Fruit fly (Drosophila melanogaster) whole organism, embryonic: ENCODE results near the gene CG32260.

Experiments used
- CG12659 ChIP-seq: fragments of 200-800 bp; sonication (Bioruptor generic); optimal IDR thresholded peaks from 3 replicates; lab custom pipeline; 2017; ENCODE audit warnings: mild to moderate bottlenecking, missing biosample characterization, missing genetic modification reagents, missing genetic modification characterization
- CG1647 ChIP-seq: fragments of 200-800 bp; sonication (Bioruptor generic); optimal IDR thresholded peaks from 3 replicates; lab custom pipeline; 2016; ENCODE audit warnings: missing biosample characterization, missing genetic modification characterization
- CG17829 ChIP-seq: fragments of 200-800 bp; optimal IDR thresholded peaks from 2 replicates; lab custom pipeline; 2019; ENCODE audit warnings: missing biosample characterization, mild to moderate bottlenecking, missing genetic modification characterization, moderate library complexity
- CG18011 ChIP-seq: fragments of 200-800 bp; sonication (Bioruptor generic); optimal IDR thresholded peaks from 2 replicates; lab custom pipeline; 2017; ENCODE audit warnings: missing biosample characterization, missing genetic modification characterization, mild to moderate bottlenecking, moderate library complexity, missing genotype
- CG30020 ChIP-seq: fragments of 200-800 bp; optimal IDR thresholded peaks from 2 replicates; lab custom pipeline; 2019; ENCODE audit warnings: missing biosample characterization, mild to moderate bottlenecking, missing genetic modification characterization, moderate library complexity
- CG31441 ChIP-seq: fragments of 200-800 bp; sonication (Bioruptor generic); IDR thresholded peaks from 2 replicates; pipeline ENCODE4 v1.3.6; 2022; ENCODE audit warnings: missing biosample characterization, missing genetic modification characterization
- CG3163 ChIP-seq: fragments of 200-800 bp; sonication (Bioruptor generic); optimal IDR thresholded peaks from 3 replicates; lab custom pipeline; 2016; ENCODE audit warnings: missing biosample characterization, missing genetic modification characterization
- CG32767 ChIP-seq: fragments of 200-800 bp; sonication (Bioruptor generic); IDR thresholded peaks from 2 replicates; pipeline ENCODE4 v1.3.6; 2022; ENCODE audit warnings: missing biosample characterization, missing genetic modification characterization
- CG6683 ChIP-seq: fragments of 200-800 bp; sonication (Bioruptor generic); optimal IDR thresholded peaks from 2 replicates; lab custom pipeline; 2017; ENCODE audit warnings: missing biosample characterization, mild to moderate bottlenecking, missing genetic modification characterization, missing genetic modification reagents
- CG6689 ChIP-seq: fragments of 200-800 bp; sonication (Bioruptor generic); IDR thresholded peaks from 2 replicates; pipeline ENCODE4 v1.3.6; 2022; ENCODE audit warnings: missing biosample characterization, missing genetic modification characterization
- CG7372 ChIP-seq: fragments of 200-800 bp; sonication (Bioruptor generic); IDR thresholded peaks from 2 replicates; pipeline ENCODE4 v1.3.6; 2022; ENCODE audit warnings: missing biosample characterization, missing genetic modification characterization
- CG8478 ChIP-seq: fragments of >200 bp; optimal IDR thresholded peaks from 2 replicates; lab custom pipeline; 2018
- CG9727 ChIP-seq: fragments of 200-800 bp; sonication (Bioruptor generic); optimal IDR thresholded peaks from 3 replicates; lab custom pipeline; 2017; ENCODE audit warnings: missing biosample characterization, mild to moderate bottlenecking, missing genetic modification characterization
- CrebB ChIP-seq: fragments of 200-800 bp; sonication (Bioruptor generic); optimal IDR thresholded peaks from 3 replicates; lab custom pipeline; 2018; ENCODE audit warnings: missing biosample characterization, mild to moderate bottlenecking, missing genetic modification characterization
- Deaf1 ChIP-seq: fragments of 200-800 bp; optimal IDR thresholded peaks from 3 replicates; lab custom pipeline; 2019; ENCODE audit warnings: missing biosample characterization, mild to moderate bottlenecking, missing genetic modification characterization, moderate library complexity
- Dp ChIP-seq: fragments of 200-800 bp; sonication (Bioruptor generic); optimal IDR thresholded peaks from 2 replicates; lab custom pipeline; 2018; ENCODE audit warnings: missing biosample characterization, mild to moderate bottlenecking, missing genetic modification characterization, moderate library complexity
- Fer1 ChIP-seq: fragments of 200-800 bp; sonication (Bioruptor generic); optimal IDR thresholded peaks from 2 replicates; lab custom pipeline; 2017; ENCODE audit warnings: missing biosample characterization, mild to moderate bottlenecking, missing genetic modification characterization
- GATAe ChIP-seq: fragments of 200-800 bp; sonication (Bioruptor generic); conservative IDR thresholded peaks from 2 replicates; pipeline ENCODE4 v1.3.6; 2022; ENCODE audit warnings: missing biosample characterization, missing genetic modification characterization
- Gsc ChIP-seq: fragments of 200-800 bp; sonication (Bioruptor generic); IDR thresholded peaks from 2 replicates; pipeline ENCODE4 v1.3.6; 2022; ENCODE audit warnings: missing biosample characterization, missing genetic modification characterization
- HHEX ChIP-seq: fragments of 200-800 bp; sonication (Bioruptor generic); optimal IDR thresholded peaks from 3 replicates; lab custom pipeline; 2017; ENCODE audit warnings: missing biosample characterization, mild to moderate bottlenecking, missing genetic modification characterization, missing genetic modification reagents
- HLH3B ChIP-seq: fragments of 200-800 bp; sonication (Bioruptor generic); IDR thresholded peaks from 2 replicates; pipeline ENCODE4 v1.3.6; 2022; ENCODE audit warnings: missing biosample characterization, missing genetic modification characterization
- Lhr ChIP-seq: fragments of 200-800 bp; sonication (Bioruptor generic); optimal IDR thresholded peaks from 3 replicates; lab custom pipeline; 2017; ENCODE audit warnings: mild to moderate bottlenecking, missing biosample characterization, missing genetic modification reagents, missing genetic modification characterization
- Med ChIP-seq: fragments of 200-800 bp; sonication (Bioruptor generic); peaks from one replicate; lab custom pipeline; 2016; ENCODE audit warnings: missing biosample characterization, missing genetic modification characterization, mild to moderate bottlenecking, inconsistent platforms, moderate library complexity
- Mrtf ChIP-seq: fragments of 200-800 bp; sonication (Bioruptor generic); IDR thresholded peaks from 3 replicates; pipeline ENCODE4 v1.3.6; 2022; ENCODE audit warnings: missing biosample characterization, missing genetic modification characterization
- NC2β ChIP-seq: fragments of 200-800 bp; sonication (Bioruptor generic); optimal IDR thresholded peaks from 2 replicates; lab custom pipeline; 2016; ENCODE audit warnings: missing biosample characterization, missing genetic modification characterization
- NK7.1 ChIP-seq: fragments of 200-800 bp; sonication (Bioruptor generic); optimal IDR thresholded peaks from 3 replicates; lab custom pipeline; 2016; ENCODE audit warnings: missing biosample characterization, missing genetic modification characterization
- Opbp ChIP-seq: fragments of 200-800 bp; sonication (Bioruptor generic); IDR thresholded peaks from 3 replicates; pipeline ENCODE4 v1.3.6; 2022; ENCODE audit warnings: missing biosample characterization, missing genetic modification characterization; ENCODE audit not compliant: partially characterized antibody
- Scr ChIP-seq: fragments of 200-800 bp; sonication (Bioruptor generic); IDR thresholded peaks from 2 replicates; pipeline ENCODE4 v1.3.6; 2022; ENCODE audit warnings: missing biosample characterization, missing genetic modification characterization; ENCODE audit not compliant: partially characterized antibody
- Usf ChIP-seq: fragments of 200-800 bp; sonication (Bioruptor generic); optimal IDR thresholded peaks from 2 replicates; lab custom pipeline; 2017; ENCODE audit warnings: missing genotype, missing biosample characterization, missing genetic modification characterization
- ac ChIP-seq: fragments of 200-800 bp; sonication (Bioruptor generic); optimal IDR thresholded peaks from 3 replicates; lab custom pipeline; 2017; ENCODE audit warnings: missing biosample characterization, mild to moderate bottlenecking, missing genetic modification characterization
- gsb-n ChIP-seq: fragments of 200-800 bp; sonication (Bioruptor generic); optimal IDR thresholded peaks from 3 replicates; lab custom pipeline; 2018; ENCODE audit warnings: missing biosample characterization, mild to moderate bottlenecking, missing genetic modification characterization
- h ChIP-seq: fragments of >200 bp; optimal IDR thresholded peaks from 2 replicates; lab custom pipeline; 2017
- hbn ChIP-seq: fragments of 200-800 bp; sonication (Bioruptor generic); IDR thresholded peaks from 2 replicates; pipeline ENCODE4 v1.3.6; 2022; ENCODE audit warnings: missing biosample characterization, missing genetic modification characterization; ENCODE audit not compliant: partially characterized antibody
- insv ChIP-seq, 2 experiments: fragments of 200-800 bp; sonication (Bioruptor generic); optimal IDR thresholded peaks; 3 replicates each; lab custom pipeline; 2016 to 2018; ENCODE audit warnings: missing biosample characterization in 2 of 2, missing genetic modification characterization in 2 of 2
- jumu ChIP-seq: fragments of 200-800 bp; sonication (Bioruptor generic); optimal IDR thresholded peaks from 3 replicates; lab custom pipeline; 2016; ENCODE audit warnings: missing biosample characterization, missing genetic modification characterization
- kah ChIP-seq: fragments of 200-800 bp; sonication (Bioruptor generic); optimal IDR thresholded peaks from 2 replicates; lab custom pipeline; 2018; ENCODE audit warnings: missing biosample characterization, mild to moderate bottlenecking, missing genetic modification characterization
- lmd ChIP-seq: fragments of 200-800 bp; sonication (Bioruptor generic); IDR thresholded peaks from 2 replicates; pipeline ENCODE4 v1.3.6; 2022; ENCODE audit warnings: missing biosample characterization, missing genetic modification characterization
- pan ChIP-seq, 4 experiments: fragments of >200 bp in 3 of 4; fragments of 200-800 bp in 1 of 4; sonication (Bioruptor generic) in 1 of 4; optimal IDR thresholded peaks in 3 of 4; IDR thresholded peaks in 1 of 4; 2 replicates each; pipeline versions ENCODE4 v1.3.6 to Lab custom; 2017 to 2022; ENCODE audit warnings: missing biosample characterization in 2 of 4, missing genetic modification characterization in 2 of 4, mixed read lengths in 1 of 4
- pb ChIP-seq: fragments of 200-800 bp; sonication (Bioruptor generic); optimal IDR thresholded peaks from 3 replicates; lab custom pipeline; 2016; ENCODE audit warnings: missing biosample characterization, missing genetic modification characterization
- pho ChIP-seq: fragments of 200-800 bp; sonication (Bioruptor generic); optimal IDR thresholded peaks from 2 replicates; lab custom pipeline; 2016; ENCODE audit warnings: missing biosample characterization, missing genetic modification characterization
- pzg ChIP-seq: fragments of 200-800 bp; sonication (Bioruptor generic); optimal IDR thresholded peaks from 3 replicates; lab custom pipeline; 2018; ENCODE audit warnings: missing biosample characterization, mild to moderate bottlenecking, missing genetic modification characterization, moderate library complexity
- run ChIP-seq: fragments of 200-800 bp; sonication (Bioruptor generic); optimal IDR thresholded peaks from 3 replicates; lab custom pipeline; 2018; ENCODE audit warnings: missing biosample characterization, mild to moderate bottlenecking, missing genetic modification characterization
- sd ChIP-seq: fragments of 200-800 bp; sonication (Bioruptor generic); optimal IDR thresholded peaks from 3 replicates; lab custom pipeline; 2018; ENCODE audit warnings: missing biosample characterization, mild to moderate bottlenecking, missing genetic modification characterization, moderate library complexity
- shn ChIP-seq: fragments of 200-800 bp; sonication (Bioruptor generic); optimal IDR thresholded peaks from 3 replicates; lab custom pipeline; 2016; ENCODE audit warnings: missing biosample characterization, missing genetic modification characterization
- stwl ChIP-seq: fragments of 200-800 bp; sonication (Bioruptor generic); optimal IDR thresholded peaks from 3 replicates; lab custom pipeline; 2018; ENCODE audit warnings: missing biosample characterization, mild to moderate bottlenecking, missing genetic modification characterization, moderate library complexity
- trem ChIP-seq: fragments of 200-800 bp; optimal IDR thresholded peaks from 3 replicates; lab custom pipeline; 2019; ENCODE audit warnings: missing biosample characterization, mild to moderate bottlenecking, missing genetic modification characterization, moderate library complexity
- twi ChIP-seq: fragments of 200-800 bp; optimal IDR thresholded peaks from 2 replicates; lab custom pipeline; 2019; ENCODE audit warnings: missing biosample characterization, mild to moderate bottlenecking, missing genetic modification characterization, moderate library complexity
- tx ChIP-seq: fragments of 200-800 bp; sonication (Bioruptor generic); optimal IDR thresholded peaks from 2 replicates; lab custom pipeline; 2016; ENCODE audit warnings: missing biosample characterization, missing genetic modification characterization
- vvl ChIP-seq: fragments of 200-800 bp; sonication (Bioruptor generic); IDR thresholded peaks from 2 replicates; pipeline ENCODE4 v1.3.6; 2022; ENCODE audit warnings: missing biosample characterization, missing genetic modification characterization

CG32260 gene

dm6 chr3L:4138804-4139521 lies 3.2 kb upstream of the CG32260 start, which contains the start of the genes Rop and Ras64B (continued):
- peak; percentile 92 for TF ChIP-seq Opbp (GFP tag; lab: Robert Waterston, UW)
- TF ChIP-seq Usf (GFP tag; lab: Kevin White, UChicago): no peak
- peak; percentile 56 for TF ChIP-seq CG17829 (tag; lab: Kevin White, UChicago)
- TF ChIP-seq CG9727 (GFP tag; lab: Kevin White, UChicago): peak; percentile 20
- peak; percentile 26 for TF ChIP-seq jumu (GFP tag; lab: Kevin White, UChicago)
- TF ChIP-seq vvl (GFP tag; lab: Robert Waterston, UW): peak; percentile 30; the same call in 1 of the 2 replicates
- peak; percentile 13 for TF ChIP-seq run (tag; lab: Kevin White, UChicago)
- TF ChIP-seq CG31441 (GFP tag; lab: Robert Waterston, UW): peak; percentile 30; the same call in 1 of the 2 replicates
- peak; percentile 38 for TF ChIP-seq HHEX (GFP tag; lab: Kevin White, UChicago)
- peak; percentile 32 for TF ChIP-seq Deaf1 (tag; lab: Kevin White, UChicago)
- TF ChIP-seq hbn (GFP tag; lab: Robert Waterston, UW): peak; percentile 73
- no peak for TF ChIP-seq kah (GFP tag; lab: Kevin White, UChicago)
- TF ChIP-seq CG6683: no peak
- no peak for TF ChIP-seq pan (optimal IDR thresholded peaks at IDR 0.05; lab: Kevin White, UChicago)
- TF ChIP-seq pan (GFP tag; optimal IDR thresholded peaks at IDR 0.05 in 1 of 2, IDR thresholded peaks at IDR 0.05 in 1 of 2): no peak
- TF ChIP-seq CG32767 (GFP tag; lab: Robert Waterston, UW): peak; percentile 56; the same call in 1 of the 2 replicates
- peak; percentile 73 for TF ChIP-seq Lhr (GFP tag; lab: Kevin White, UChicago)
- peak; percentile 90 for TF ChIP-seq Med
- peak; percentile 0 for TF ChIP-seq twi (tag; lab: Kevin White, UChicago)
- TF ChIP-seq CG30020 (tag; lab: Kevin White, UChicago): peak; percentile 27
- TF ChIP-seq CG18011 (GFP tag; lab: Kevin White, UChicago): no peak
- no peak for TF ChIP-seq tx (GFP tag; lab: Kevin White, UChicago)
- peak; percentile 67 for TF ChIP-seq sd (tag; lab: Kevin White, UChicago)
- peak; percentile 4 for TF ChIP-seq shn (GFP tag; lab: Kevin White, UChicago)
- peak; percentile 15 for TF ChIP-seq CrebB (tag; lab: Kevin White, UChicago)
- TF ChIP-seq pho (GFP tag; lab: Kevin White, UChicago): peak; percentile 6
- TF ChIP-seq pb (GFP tag; lab: Kevin White, UChicago): peak; percentile 30
- TF ChIP-seq pzg (GFP tag; lab: Kevin White, UChicago): peak; percentile 99
- no peak for TF ChIP-seq Mrtf
- TF ChIP-seq Scr (GFP tag; lab: Robert Waterston, UW): peak; percentile 85
- TF ChIP-seq Dp (GFP tag; lab: Kevin White, UChicago): peak; percentile 59
- no peak for TF ChIP-seq HLH3B (GFP tag; lab: Robert Waterston, UW)
- peak; percentile 11 for TF ChIP-seq CG1647 (GFP tag; lab: Kevin White, UChicago)
- TF ChIP-seq CG6689: 0 out of 2 replicates have a peak, but pooled peaks have one; percentile 22
- TF ChIP-seq h (lab: Kevin White, UChicago): no peak
- TF ChIP-seq GATAe (GFP tag; lab: Robert Waterston, UW): no peak
- no peak for TF ChIP-seq CG7372
- no peak for TF ChIP-seq Gsc (GFP tag; lab: Robert Waterston, UW)
- TF ChIP-seq stwl (tag; lab: Kevin White, UChicago): peak; percentile 41
- peak; percentile 39 for TF ChIP-seq NC2β (GFP tag; lab: Kevin White, UChicago)
- TF ChIP-seq CG8478 (lab: Kevin White, UChicago): no peak
- no peak for TF ChIP-seq ac (GFP tag; lab: Kevin White, UChicago)
- peak; percentile 86 for TF ChIP-seq CG12659
- no peak for TF ChIP-seq lmd
- TF ChIP-seq gsb-n (tag; lab: Kevin White, UChicago): peak; percentile 43
- TF ChIP-seq CG3163: peak; percentile 46
- TF ChIP-seq trem (tag; lab: Kevin White, UChicago): peak; percentile 74
- TF ChIP-seq insv (GFP tag; optimal IDR thresholded peaks at IDR 0.05; lab: Kevin White, UChicago): peak in 1 of 2 experiments; percentile 33
- peak; percentile 66 for TF ChIP-seq Fer1 (GFP tag; lab: Kevin White, UChicago)
- TF ChIP-seq NK7.1 (GFP tag; lab: Kevin White, UChicago): peak; percentile 20
